Worm (Caenorhabditis elegans): ENCODE results near the gene F46C5.4.

Gene F46C5.4

ce11 chrII:8796391-8796790 is 39.5 kb upstream of the F46C5.4 start (continued):
- TF ChIP-seq ceh-18 (tag; optimal IDR thresholded peaks at IDR 0.05) (peak; percentile 75), pat-9 (tag; optimal IDR thresholded peaks at IDR 0.05) (no peak), dmd-4 (tag; optimal IDR thresholded peaks at IDR 0.05; ENCODE audit: borderline replicate concordance) (no peak), sox-4 (tag; optimal IDR thresholded peaks at IDR 0.05) (no peak), lin-11 (tag; optimal IDR thresholded peaks at IDR 0.05) (no peak), ceh-14 (tag; optimal IDR thresholded peaks at IDR 0.05) (peak; percentile 19), hlh-15 (tag; optimal IDR thresholded peaks at IDR 0.05) (no peak), F13H6.1 (tag; optimal IDR thresholded peaks at IDR 0.05) (no peak), rnt-1 (tag; optimal IDR thresholded peaks at IDR 0.05) (no peak), nfya-1 (tag; optimal IDR thresholded peaks at IDR 0.05) (peak; percentile 8), eyg-1 (tag; optimal IDR thresholded peaks at IDR 0.05) (no peak), ceh-24 (tag; optimal IDR thresholded peaks at IDR 0.05) (no peak)

- TF ChIP-seq ceh-14 (tag; optimal IDR thresholded peaks at IDR 0.05) (no peak), npax-4 (tag; optimal IDR thresholded peaks at IDR 0.05) (no peak), elt-4 (tag; optimal IDR thresholded peaks at IDR 0.05) (no peak), ceh-18 (tag; optimal IDR thresholded peaks at IDR 0.05) (no peak), ceh-31 (tag; optimal IDR thresholded peaks at IDR 0.05) (no peak), sox-4 (tag; optimal IDR thresholded peaks at IDR 0.05) (no peak), ceh-34 (tag; optimal IDR thresholded peaks at IDR 0.05) (no peak), hlh-13 (GFP tag; optimal IDR thresholded peaks at IDR 0.05) (no peak), fax-1 (tag; optimal IDR thresholded peaks at IDR 0.05) (no peak), ceh-2 (tag; optimal IDR thresholded peaks at IDR 0.05) (no peak), ceh-9 (tag; optimal IDR thresholded peaks at IDR 0.05) (no peak), nhr-232 (tag; optimal IDR thresholded peaks at IDR 0.05) (no peak), ceh-24 (tag; optimal IDR thresholded peaks at IDR 0.05) (no peak), hlh-6 (tag; optimal IDR thresholded peaks at IDR 0.05) (no peak)
These were observed 36.2 kb upstream of the F46C5.4 start for ce11 chrII:8799725-8800124.

- TF ChIP-seq ceh-30 (tag; optimal IDR thresholded peaks at IDR 0.05): no peak
These were observed 35.0 kb upstream of the F46C5.4 start, which contains the start of gene appg-2 for ce11 chrII:8800830-8801229. Gene appg-2 (plus strand): TSS chrII:8801130.

DNA sequence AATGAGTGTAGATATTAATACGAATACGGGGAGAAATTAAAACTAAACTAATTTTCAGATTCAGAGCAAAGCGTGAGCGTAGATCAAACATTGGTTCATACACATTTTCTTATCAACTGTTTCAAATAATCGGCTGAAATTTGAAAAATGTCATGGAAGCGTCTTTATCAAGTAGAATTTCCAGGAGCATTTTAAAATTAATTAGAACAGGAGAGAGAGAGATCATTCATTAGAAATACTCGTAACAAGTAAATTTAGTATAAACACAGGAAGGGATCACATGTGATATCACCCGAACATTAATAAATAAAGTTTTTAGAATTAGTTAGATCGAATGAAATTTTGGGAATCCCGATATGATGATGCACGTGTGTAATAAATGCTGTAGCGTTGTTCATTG is 29.0 kb upstream of the F46C5.4 start, which contains the start of gene pho-13:
Gene pho-13 (minus strand): TSS at position 101 of the 400 bp plus-strand sequence.
- TF ChIP-seq elt-2 (tag; optimal IDR thresholded peaks at IDR 0.05) (no peak), sox-2 (GFP tag; IDR thresholded peaks at IDR 0.05) (no peak)

ce11 chrII:8808482-8808881 is 27.4 kb upstream of the F46C5.4 start, which contains the start of gene F07H5.10:
Gene F07H5.10 (minus strand): TSS chrII:8808582.
- TF ChIP-seq K02D7.2 (tag; optimal IDR thresholded peaks at IDR 0.05) (no peak), ceh-34 (tag; optimal IDR thresholded peaks at IDR 0.05) (no peak), T23F11.4 (GFP tag; optimal IDR thresholded peaks at IDR 0.05) (no peak), ztf-16 (tag; optimal IDR thresholded peaks at IDR 0.05) (no peak), pha-4 (tag; optimal IDR thresholded peaks at IDR 0.05) (no peak), fax-1 (tag; optimal IDR thresholded peaks at IDR 0.05) (no peak), hlh-6 (tag; optimal IDR thresholded peaks at IDR 0.05) (no peak), ceh-45 (GFP tag; IDR thresholded peaks at IDR 0.05) (no peak), dve-1 (tag; optimal IDR thresholded peaks at IDR 0.05) (no peak), ttx-3 (tag; optimal IDR thresholded peaks at IDR 0.05) (no peak), npax-4 (tag; optimal IDR thresholded peaks at IDR 0.05) (no peak), C08G9.2 (tag; optimal IDR thresholded peaks at IDR 0.05) (no peak), sox-2 (GFP tag; IDR thresholded peaks at IDR 0.05) (no peak)

Data from whole organism, late embryonic.